Fruit fly (Drosophila melanogaster) whole organism: ENCODE measurements around the gene Cyp312a1.

ENCODE experiments used
- Dll ChIP-seq: fragments of >200 bp; optimal IDR thresholded peaks from 2 replicates; lab custom pipeline; 2017
- EcR ChIP-seq, 2 experiments: fragments of >200 bp; optimal IDR thresholded peaks; 2 replicates each; lab custom pipeline; 2017; ENCODE audit warnings: missing biosample characterization in 2 of 2, missing genetic modification characterization in 2 of 2, missing genetic modification reagents in 2 of 2
- pan ChIP-seq: fragments of >200 bp; optimal IDR thresholded peaks from 2 replicates; lab custom pipeline; 2017
- psq ChIP-seq: fragments of >200 bp; optimal IDR thresholded peaks from 2 replicates; lab custom pipeline; 2017
- usp ChIP-seq: fragments of >200 bp; optimal IDR thresholded peaks from 2 replicates; lab custom pipeline; 2017; ENCODE audit warnings: missing biosample characterization, missing genetic modification characterization, mixed read lengths

dm6 chr3L:18154140-18154539, 21.7 kb upstream of the Cyp312a1 start:
- TF ChIP-seq usp (GFP tag; lab: Kevin White, UChicago) (no peak), psq (lab: Kevin White, UChicago) (no peak), pan (no peak), Dll (no peak), EcR (GFP tag; optimal IDR thresholded peaks at IDR 0.05; lab: Kevin White, UChicago) (no peak)
